Worm (Caenorhabditis elegans): ENCODE measurements around the gene Y38F2AR.3.

The Y38F2AR.3 gene

ce11 chrIV:2408437-2408836 lies 24.6 kb downstream of the Y38F2AR.3 start (continued):
- peak; percentile 75 for TF ChIP-seq nhr-232 (tag; optimal IDR thresholded peaks at IDR 0.05)
- TF ChIP-seq ets-4 (tag; optimal IDR thresholded peaks at IDR 0.05), result peak; percentile 43
- peak; percentile 81 for TF ChIP-seq che-1 (tag; optimal IDR thresholded peaks at IDR 0.05)
- peak; percentile 76 for TF ChIP-seq C08G9.2 (tag; optimal IDR thresholded peaks at IDR 0.05)
- peak; percentile 85 for TF ChIP-seq K09A11.1 (tag; optimal IDR thresholded peaks at IDR 0.05; ENCODE audit: insufficient read depth)
- peak; percentile 82 for TF ChIP-seq hlh-13 (GFP tag; optimal IDR thresholded peaks at IDR 0.05)
- TF ChIP-seq dve-1 (tag; optimal IDR thresholded peaks at IDR 0.05), result peak; percentile 89
- peak; percentile 94 for TF ChIP-seq eyg-1 (tag; optimal IDR thresholded peaks at IDR 0.05)
- no peak for TF ChIP-seq pax-1 (tag; optimal IDR thresholded peaks at IDR 0.05)
- TF ChIP-seq C38D4.7 (GFP tag; optimal IDR thresholded peaks at IDR 0.05), result peak; percentile 82
- TF ChIP-seq pat-9 (tag; optimal IDR thresholded peaks at IDR 0.05), result peak; percentile 76
- TF ChIP-seq zip-5 (tag; optimal IDR thresholded peaks at IDR 0.05), result peak; percentile 56
- no peak for TF ChIP-seq unc-55 (GFP tag; optimal IDR thresholded peaks at IDR 0.05)
- peak; percentile 80 for TF ChIP-seq F13H6.1 (tag; optimal IDR thresholded peaks at IDR 0.05)
- peak; percentile 58 for TF ChIP-seq pros-1 (tag; optimal IDR thresholded peaks at IDR 0.05)
- peak; percentile 81 for TF ChIP-seq sox-4 (tag; optimal IDR thresholded peaks at IDR 0.05)
- peak; percentile 94 for TF ChIP-seq tbx-2 (tag; optimal IDR thresholded peaks at IDR 0.05)
- TF ChIP-seq pqm-1 (tag; optimal IDR thresholded peaks at IDR 0.05), result peak; percentile 83
- peak; percentile 89 for TF ChIP-seq pha-2 (tag; optimal IDR thresholded peaks at IDR 0.05)
- TF ChIP-seq Y22D7AL.16 (tag; optimal IDR thresholded peaks at IDR 0.05), result peak; percentile 76
- peak; percentile 80 for TF ChIP-seq T23F11.4 (GFP tag; optimal IDR thresholded peaks at IDR 0.05)
- TF ChIP-seq ceh-2 (tag; optimal IDR thresholded peaks at IDR 0.05), result peak; percentile 74
- TF ChIP-seq ref-2 (tag; optimal IDR thresholded peaks at IDR 0.05), result peak; percentile 91
- peak; percentile 80; the same call in 1 of the 2 replicates for TF ChIP-seq ceh-45 (GFP tag; IDR thresholded peaks at IDR 0.05)
- TF ChIP-seq sdc-2 (tag; optimal IDR thresholded peaks at IDR 0.05), result peak; percentile 80
- peak; percentile 85 for TF ChIP-seq nfya-1 (tag; optimal IDR thresholded peaks at IDR 0.05)
- no peak for TF ChIP-seq ama-1 (optimal IDR thresholded peaks at IDR 0.05)
- TF ChIP-seq syd-9 (tag; optimal IDR thresholded peaks at IDR 0.05), result peak; percentile 88
- TF ChIP-seq unc-3 (GFP tag; conservative IDR thresholded peaks at IDR 0.05), result peak; percentile 85
- TF ChIP-seq unc-3 (tag; optimal IDR thresholded peaks at IDR 0.05), result peak; percentile 79
- peak; percentile 83 for TF ChIP-seq K02D7.2 (tag; optimal IDR thresholded peaks at IDR 0.05)
- peak; percentile 93 for TF ChIP-seq hlh-6 (tag; optimal IDR thresholded peaks at IDR 0.05)
- TF ChIP-seq ceh-9 (tag; optimal IDR thresholded peaks at IDR 0.05), result peak; percentile 1
- peak; percentile 83 for TF ChIP-seq ceh-30 (tag; optimal IDR thresholded peaks at IDR 0.05)
- TF ChIP-seq lim-6 (tag; optimal IDR thresholded peaks at IDR 0.05), result peak; percentile 71
- peak; percentile 65 for TF ChIP-seq fkh-10 (GFP tag; optimal IDR thresholded peaks at IDR 0.05)
- peak; percentile 70 for TF ChIP-seq ceh-48 (tag; optimal IDR thresholded peaks at IDR 0.05)
- peak; percentile 72 for TF ChIP-seq hlh-15 (tag; optimal IDR thresholded peaks at IDR 0.05)
- TF ChIP-seq ceh-18 (tag; optimal IDR thresholded peaks at IDR 0.05), result peak; percentile 94
- peak; percentile 61 for TF ChIP-seq ceh-22 (tag; optimal IDR thresholded peaks at IDR 0.05)
- TF ChIP-seq hlh-8 (tag; optimal IDR thresholded peaks at IDR 0.05), result peak; percentile 88
- TF ChIP-seq hlh-30 (tag; optimal IDR thresholded peaks at IDR 0.05; ENCODE audit: insufficient read depth), result peak; percentile 84
- peak; percentile 86 for TF ChIP-seq ttx-3 (tag; optimal IDR thresholded peaks at IDR 0.05)

DNA sequence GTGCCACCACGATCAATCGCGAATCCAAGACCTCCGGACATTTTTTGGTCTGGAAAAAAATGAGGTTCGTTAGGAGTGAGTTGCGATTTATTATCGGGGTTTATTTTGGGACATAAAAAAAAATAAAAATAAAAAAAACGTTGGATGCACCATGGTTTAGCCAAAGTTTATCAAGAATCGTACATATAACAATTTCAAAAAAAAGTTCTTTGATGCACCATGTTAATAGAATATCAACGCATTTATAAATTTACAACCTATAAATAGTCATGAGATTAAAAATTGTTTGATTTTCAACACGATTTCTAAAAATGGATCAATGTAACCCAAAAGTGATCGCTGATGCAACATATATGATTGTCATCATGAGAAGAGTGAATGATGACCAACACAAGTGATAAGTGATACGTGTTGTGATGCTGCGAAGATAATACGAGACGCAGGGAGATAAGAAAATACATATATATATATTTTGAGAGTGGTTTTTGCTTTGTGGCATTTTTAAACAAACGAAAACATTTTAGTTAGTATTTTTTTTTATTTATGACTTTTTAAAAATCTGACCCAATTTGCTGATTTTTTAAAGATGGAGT lies 28.7 kb downstream of the Y38F2AR.3 start, which contains the start of gene Y38F2AR.12:
Gene Y38F2AR.12, minus strand, starts transcription at position 51 of the 593 bp plus-strand sequence.
- no peak for TF ChIP-seq madf-2 (tag; optimal IDR thresholded peaks at IDR 0.05)
- no peak for TF ChIP-seq nhr-11 (tag; optimal IDR thresholded peaks at IDR 0.05)
- no peak for TF ChIP-seq ceh-31 (tag; optimal IDR thresholded peaks at IDR 0.05)
- TF ChIP-seq elt-2 (tag; optimal IDR thresholded peaks at IDR 0.05), result peak; percentile 63
- no peak for TF ChIP-seq ceh-2 (tag; optimal IDR thresholded peaks at IDR 0.05)
- no peak for TF ChIP-seq mec-3 (tag; optimal IDR thresholded peaks at IDR 0.05; ENCODE audit: borderline replicate concordance)
- TF ChIP-seq unc-55 (GFP tag; optimal IDR thresholded peaks at IDR 0.05), result no peak
- TF ChIP-seq hlh-30 (tag; optimal IDR thresholded peaks at IDR 0.05; ENCODE audit: insufficient read depth), result no peak
